Worm (Caenorhabditis elegans): ENCODE results near the gene T26G10.5.

DNA sequence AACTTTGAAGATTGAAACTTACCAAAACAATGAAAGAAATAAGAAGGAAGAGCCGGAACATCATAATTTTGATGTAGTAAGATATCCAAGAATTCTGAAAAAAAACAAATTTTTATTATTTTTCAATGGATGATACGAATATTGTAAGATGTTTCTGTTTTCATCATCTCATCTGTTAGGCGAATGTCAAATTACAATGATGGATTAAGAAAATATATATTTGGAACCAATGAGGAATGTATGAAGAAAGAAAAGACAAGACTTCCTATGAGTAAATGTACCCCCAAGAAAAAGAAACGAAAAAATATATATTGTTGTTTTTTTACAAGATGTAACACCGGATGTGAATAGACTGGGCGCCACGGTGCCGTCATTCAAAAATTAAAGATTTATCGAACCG is at the start of gene T26G10.5:
- TF ChIP-seq unc-39 (tag; optimal IDR thresholded peaks at IDR 0.05): no peak
- no peak for TF ChIP-seq elt-2 (tag; optimal IDR thresholded peaks at IDR 0.05)
- no peak for TF ChIP-seq mdl-1 (tag; optimal IDR thresholded peaks at IDR 0.05)
- TF ChIP-seq ceh-16 (tag; optimal IDR thresholded peaks at IDR 0.05): no peak
- no peak for TF ChIP-seq ztf-4 (tag; optimal IDR thresholded peaks at IDR 0.05)
- no peak for TF ChIP-seq skn-1 (tag; optimal IDR thresholded peaks at IDR 0.05)
- no peak for TF ChIP-seq elt-1 (tag; optimal IDR thresholded peaks at IDR 0.05)
- TF ChIP-seq nhr-25 (tag; optimal IDR thresholded peaks at IDR 0.05): no peak
- TF ChIP-seq aly-2 (tag; optimal IDR thresholded peaks at IDR 0.05): no peak
- TF ChIP-seq snpc-4 (tag; optimal IDR thresholded peaks at IDR 0.05): no peak
- TF ChIP-seq fos-1 (tag; optimal IDR thresholded peaks at IDR 0.05): no peak
- TF ChIP-seq lin-15B (tag; optimal IDR thresholded peaks at IDR 0.05): no peak
- no peak for TF ChIP-seq egl-27 (tag; optimal IDR thresholded peaks at IDR 0.05)
